Worm (Caenorhabditis elegans) whole organism, L4/young adult: Measurements from ENCODE around the gene prdm-14.

ENCODE experiments used
- W03F9.2 ChIP-seq: fragments of 150-350 bp; optimal IDR thresholded peaks from 2 replicates; lab custom pipeline; 2014; ENCODE audit warnings: missing biosample characterization, missing genetic modification characterization
- dao-5 ChIP-seq: sonication (generic microtip); optimal IDR thresholded peaks from 2 replicates; lab custom pipeline; 2016; ENCODE audit warnings: missing genotype, missing genetic modification characterization, moderate library complexity, missing compliant biosample characterization
- him-1 ChIP-seq: sonication (generic microtip); optimal IDR thresholded peaks from 2 replicates; lab custom pipeline; 2016; ENCODE audit warnings: missing genotype, missing genetic modification reagents, missing genetic modification characterization, missing compliant biosample characterization

The prdm-14 gene

ce11 chrX:9028909-9029520 is 17.0 kb upstream of the prdm-14 start, which contains the start of gene snf-12:
TSS of gene snf-12 (plus strand) at chrX:9029470.
- TF ChIP-seq dao-5 (tag; lab: Kevin White, UChicago) (no peak), W03F9.2 (tag; lab: Kevin White, UChicago) (no peak), him-1 (tag; lab: Kevin White, UChicago) (no peak)

ce11 chrX:9034310-9034709 is 11.7 kb upstream of the prdm-14 start, which contains the start of gene nep-22:
TSS of gene nep-22 (plus strand) at chrX:9034554.
- TF ChIP-seq dao-5 (tag; lab: Kevin White, UChicago) (no peak), him-1 (tag; lab: Kevin White, UChicago) (no peak), W03F9.2 (tag; lab: Kevin White, UChicago) (no peak)

ce11 chrX:9035142-9035541 is 10.9 kb upstream of the prdm-14 start:
- TF ChIP-seq him-1 (tag; lab: Kevin White, UChicago) (no peak), W03F9.2 (tag; lab: Kevin White, UChicago) (no peak), dao-5 (tag; lab: Kevin White, UChicago) (no peak)

ce11 chrX:9036237-9036636 is 9.8 kb upstream of the prdm-14 start:
- no peak for TF ChIP-seq him-1 (tag; lab: Kevin White, UChicago)
- no peak for TF ChIP-seq dao-5 (tag; lab: Kevin White, UChicago)
- no peak for TF ChIP-seq W03F9.2 (tag; lab: Kevin White, UChicago)

ce11 chrX:9048657-9049056 is 2.6 kb downstream of the prdm-14 start, which contains the start of gene F47E1.20:
TSS of gene F47E1.20 (plus strand) at chrX:9048957.
- TF ChIP-seq him-1 (tag; lab: Kevin White, UChicago): no peak
- no peak for TF ChIP-seq dao-5 (tag; lab: Kevin White, UChicago)
- no peak for TF ChIP-seq W03F9.2 (tag; lab: Kevin White, UChicago)

ce11 chrX:9053426-9053825 is 7.4 kb downstream of the prdm-14 start:
- no peak for TF ChIP-seq W03F9.2 (tag; lab: Kevin White, UChicago)
- TF ChIP-seq him-1 (tag; lab: Kevin White, UChicago): no peak
- TF ChIP-seq dao-5 (tag; lab: Kevin White, UChicago): no peak

- TF ChIP-seq W03F9.2 (tag; lab: Kevin White, UChicago) (no peak), him-1 (tag; lab: Kevin White, UChicago) (no peak), dao-5 (tag; lab: Kevin White, UChicago) (no peak)
Measured at ce11 chrX:9057352-9057751, 11.3 kb downstream of the prdm-14 start, which contains the start of gene F47E1.2. TSS of gene F47E1.2 (plus strand) at chrX:9057652.

- TF ChIP-seq W03F9.2 (tag; lab: Kevin White, UChicago): no peak
- no peak for TF ChIP-seq him-1 (tag; lab: Kevin White, UChicago)
- no peak for TF ChIP-seq dao-5 (tag; lab: Kevin White, UChicago)
Measured at ce11 chrX:9062523-9062922, 16.5 kb downstream of the prdm-14 start, which contains the start of gene F47E1.4. TSS of gene F47E1.4 (plus strand) at chrX:9062823.

ce11 chrX:9063439-9063838 is 17.4 kb downstream of the prdm-14 start:
- TF ChIP-seq W03F9.2 (tag; lab: Kevin White, UChicago) (no peak), dao-5 (tag; lab: Kevin White, UChicago) (no peak), him-1 (tag; lab: Kevin White, UChicago) (no peak)

ce11 chrX:9067230-9067822 is 21.3 kb downstream of the prdm-14 start:
- TF ChIP-seq him-1 (tag; lab: Kevin White, UChicago) (no peak), dao-5 (tag; lab: Kevin White, UChicago) (no peak), W03F9.2 (tag; lab: Kevin White, UChicago) (no peak)

ce11 chrX:9068075-9068474 is 22.1 kb downstream of the prdm-14 start:
- TF ChIP-seq him-1 (tag; lab: Kevin White, UChicago) (no peak), W03F9.2 (tag; lab: Kevin White, UChicago) (no peak), dao-5 (tag; lab: Kevin White, UChicago) (no peak)

- no peak for TF ChIP-seq W03F9.2 (tag; lab: Kevin White, UChicago)
- no peak for TF ChIP-seq dao-5 (tag; lab: Kevin White, UChicago)
- no peak for TF ChIP-seq him-1 (tag; lab: Kevin White, UChicago)
Measured at ce11 chrX:9069070-9069469, 23.1 kb downstream of the prdm-14 start.

- TF ChIP-seq him-1 (tag; lab: Kevin White, UChicago) (no peak), W03F9.2 (tag; lab: Kevin White, UChicago) (no peak), dao-5 (tag; lab: Kevin White, UChicago) (no peak)
Measured at ce11 chrX:9074497-9074896, 28.5 kb downstream of the prdm-14 start.
